Fruit fly (Drosophila melanogaster): Measurements from ENCODE around the gene Snoo.
A peak's percentile ranks its signal among the peaks of the same experiment; 100 is the strongest.

DNA sequence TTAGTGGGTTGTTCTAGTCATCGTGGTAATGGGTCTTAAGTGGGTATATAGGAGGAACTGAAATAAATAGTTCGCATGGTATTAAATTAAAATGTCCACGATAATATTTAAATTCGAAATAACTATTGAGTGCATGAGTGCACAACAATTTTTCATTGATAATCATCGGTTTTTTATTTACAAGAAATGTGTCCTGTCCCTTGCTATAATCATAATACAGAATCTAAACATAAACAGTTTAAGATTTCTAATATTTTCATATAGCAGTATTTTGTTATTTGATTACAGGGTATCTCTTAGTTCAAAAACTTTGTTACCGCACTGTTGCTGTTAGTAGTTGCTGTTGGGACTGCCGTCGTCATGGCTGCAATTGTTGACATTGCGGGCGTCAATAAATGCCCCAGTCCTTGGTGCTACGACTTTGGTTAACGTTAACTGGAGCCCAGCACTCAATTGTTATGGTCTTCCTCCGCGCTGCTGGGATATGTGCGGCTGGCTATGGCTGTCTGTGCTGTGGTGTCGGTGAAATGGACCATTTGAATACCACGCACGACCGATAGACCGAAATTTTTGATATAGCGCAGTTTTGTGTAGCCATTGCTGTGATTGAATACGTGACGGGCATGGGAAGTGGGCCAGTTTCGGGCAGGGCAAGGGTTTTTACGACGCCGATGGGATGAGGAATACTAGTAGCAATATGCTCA is 112.0 kb downstream of the Snoo start:
- 0 out of 3 replicates have a peak, but pooled peaks have one; percentile 38 for TF ChIP-seq CG7357 (GFP tag; IDR thresholded peaks at IDR 0.05)
- TF ChIP-seq vvl (GFP tag; IDR thresholded peaks at IDR 0.05), result no peak

Measured in whole organism, embryonic.